Worm (Caenorhabditis elegans): ENCODE results near the gene F59A6.13.

DNA sequence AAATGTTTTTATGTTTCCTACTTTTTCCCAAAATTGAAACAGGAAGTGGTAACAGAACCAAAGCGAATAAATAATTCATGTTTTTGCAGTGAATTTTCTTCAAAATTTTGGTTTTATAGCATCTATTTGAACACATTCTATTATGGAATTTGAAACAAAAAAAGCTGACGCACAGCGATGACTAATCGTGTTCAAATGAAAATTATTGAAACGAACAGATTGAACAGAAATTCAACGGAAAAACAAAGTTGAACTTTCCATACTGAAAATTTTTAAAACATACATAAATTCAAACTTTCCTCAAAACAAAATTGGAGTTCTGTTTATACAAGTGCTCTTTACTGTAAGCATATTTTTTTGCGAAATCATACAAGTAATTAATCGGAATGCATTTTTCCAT lies 10.6 kb upstream of the F59A6.13 start, which contains the start of gene F59A6.12:
- TF ChIP-seq W03F9.2 (tag; optimal IDR thresholded peaks at IDR 0.05) (no peak), him-1 (tag; optimal IDR thresholded peaks at IDR 0.05) (no peak), dao-5 (tag; optimal IDR thresholded peaks at IDR 0.05) (no peak)

Measured in whole organism, L4/young adult.